Worm (Caenorhabditis elegans): ENCODE measurements around the gene argk-1.

DNA sequence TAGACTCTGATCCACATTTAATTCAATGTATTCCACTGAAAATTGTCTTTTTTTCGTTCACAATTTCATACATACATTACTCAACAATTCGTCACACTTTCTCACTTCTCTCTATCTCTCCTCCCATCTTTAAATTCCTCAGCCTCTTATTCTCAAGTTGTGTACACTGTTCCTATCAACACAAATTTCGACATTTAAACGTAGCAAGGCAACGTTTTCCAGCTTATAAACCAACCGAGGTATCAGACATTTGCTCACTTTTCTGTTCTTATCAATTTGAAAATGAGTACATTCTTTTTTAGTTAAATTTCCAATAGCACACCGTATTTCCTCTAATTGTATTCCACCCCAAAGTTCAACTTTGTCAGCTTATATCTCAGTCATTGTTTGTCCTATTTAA lies 17.2 kb downstream of the argk-1 start, which contains the start of gene skr-3:
- TF ChIP-seq fax-1 (tag; optimal IDR thresholded peaks at IDR 0.05) (no peak), odd-2 (tag; optimal IDR thresholded peaks at IDR 0.05) (no peak), pqm-1 (tag; optimal IDR thresholded peaks at IDR 0.05) (no peak), unc-55 (GFP tag; optimal IDR thresholded peaks at IDR 0.05) (no peak), ets-4 (tag; optimal IDR thresholded peaks at IDR 0.05) (no peak), zip-5 (tag; optimal IDR thresholded peaks at IDR 0.05) (no peak), dve-1 (tag; optimal IDR thresholded peaks at IDR 0.05) (no peak), K09A11.1 (tag; optimal IDR thresholded peaks at IDR 0.05; ENCODE audit: insufficient read depth) (no peak)
